Worm (Caenorhabditis elegans) whole organism, L4 larva: ENCODE data around the gene F18C5.9.

ENCODE experiments used
- gei-8 ChIP-seq: fragments of 200-800 bp; sonication (Bioruptor generic); optimal IDR thresholded peaks from 2 replicates; lab custom pipeline; 2018; ENCODE audit warnings: mild to moderate bottlenecking, missing genetic modification characterization, missing compliant biosample characterization
- lin-1 ChIP-seq: fragments of 200-800 bp; sonication (Bioruptor generic); IDR thresholded peaks from 2 replicates; pipeline ENCODE4 v1.3.6; 2022; ENCODE audit warnings: missing genetic modification reagents, missing genetic modification characterization, missing compliant biosample characterization

- TF ChIP-seq gei-8 (GFP tag; lab: Kevin White, UChicago) (no peak), lin-1 (no peak)
These were observed 40.7 kb upstream of the F18C5.9 start for ce11 chrII:6526136-6526684.
